Worm (Caenorhabditis elegans) whole organism, L4/young adult: ENCODE results near the gene F44E2.3.

Experiments used
- W03F9.2 ChIP-seq: fragments of 150-350 bp; optimal IDR thresholded peaks from 2 replicates; lab custom pipeline; 2014; ENCODE audit warnings: missing biosample characterization, missing genetic modification characterization
- dao-5 ChIP-seq: sonication (generic microtip); optimal IDR thresholded peaks from 2 replicates; lab custom pipeline; 2016; ENCODE audit warnings: missing genotype, missing genetic modification characterization, moderate library complexity, missing compliant biosample characterization
- him-1 ChIP-seq: sonication (generic microtip); optimal IDR thresholded peaks from 2 replicates; lab custom pipeline; 2016; ENCODE audit warnings: missing genotype, missing genetic modification reagents, missing genetic modification characterization, missing compliant biosample characterization

ce11 chrIII:8873045-8873457 is 43.9 kb upstream of the F44E2.3 start:
- no peak for TF ChIP-seq W03F9.2 (tag; lab: Kevin White, UChicago)
- TF ChIP-seq dao-5 (tag; lab: Kevin White, UChicago): no peak
- TF ChIP-seq him-1 (tag; lab: Kevin White, UChicago): peak; percentile 60
